Worm (Caenorhabditis elegans): Measurements from ENCODE around the gene stg-2.

DNA sequence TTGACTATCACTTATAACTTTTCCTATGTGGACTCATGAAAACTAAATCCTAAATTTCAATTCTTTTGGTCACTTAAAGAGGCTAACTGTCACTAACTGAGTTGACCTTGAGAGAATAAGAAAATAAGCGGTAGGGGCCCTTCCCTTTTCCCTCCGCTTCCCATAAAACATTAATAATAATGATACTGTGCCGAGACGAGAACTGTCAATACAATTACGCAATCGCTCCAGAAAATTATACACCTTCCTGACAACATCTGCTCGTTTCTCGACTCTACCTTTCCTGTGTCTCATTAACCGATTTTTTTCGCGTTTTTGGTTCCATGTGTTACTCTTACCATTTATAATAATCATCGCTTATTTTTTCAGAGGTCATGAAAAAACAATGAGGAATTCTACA is 17.2 kb upstream of the stg-2 start:
- TF ChIP-seq pha-4 (tag; optimal IDR thresholded peaks at IDR 0.05) (no peak), mab-5 (tag; optimal IDR thresholded peaks at IDR 0.05) (no peak), lsy-2 (tag; optimal IDR thresholded peaks at IDR 0.05) (no peak), ztf-11 (tag; optimal IDR thresholded peaks at IDR 0.05) (no peak), unc-39 (tag; optimal IDR thresholded peaks at IDR 0.05) (no peak), sptf-1 (tag; optimal IDR thresholded peaks at IDR 0.05) (no peak), nhr-76 (tag; optimal IDR thresholded peaks at IDR 0.05) (no peak)
